Worm (Caenorhabditis elegans): ENCODE data around the gene grl-12.

DNA sequence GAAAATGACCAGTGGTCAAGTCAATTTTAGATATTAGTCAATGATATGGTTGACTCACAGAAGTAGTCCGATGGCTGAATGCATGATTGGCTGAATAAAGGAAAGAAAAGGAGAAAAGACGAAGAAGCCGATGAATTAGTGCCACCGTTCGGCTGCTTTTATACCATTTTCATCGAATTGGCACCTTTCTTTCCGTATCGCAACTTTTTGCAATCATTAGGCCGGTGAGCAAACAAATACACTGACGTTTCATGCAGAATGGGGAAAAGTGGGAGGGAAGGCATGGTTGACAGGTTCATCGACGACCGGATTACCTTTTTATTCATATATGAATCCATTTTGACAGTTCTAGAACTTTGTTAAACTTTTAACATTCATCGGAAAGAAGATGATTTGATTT lies 15.6 kb downstream of the grl-12 start, which contains the start of gene idpc-2:
- TF ChIP-seq ztf-11 (tag; optimal IDR thresholded peaks at IDR 0.05): no peak
- TF ChIP-seq nhr-237 (tag; optimal IDR thresholded peaks at IDR 0.05): no peak
- TF ChIP-seq ZK546.5 (tag; optimal IDR thresholded peaks at IDR 0.05): no peak
- no peak for TF ChIP-seq ceh-82 (tag; optimal IDR thresholded peaks at IDR 0.05)
- TF ChIP-seq lsy-2 (tag; optimal IDR thresholded peaks at IDR 0.05): no peak
- TF ChIP-seq blmp-1 (tag; optimal IDR thresholded peaks at IDR 0.05; ENCODE audit: insufficient read depth): no peak
- TF ChIP-seq nhr-129 (tag; optimal IDR thresholded peaks at IDR 0.05): no peak
- TF ChIP-seq elt-1 (tag; optimal IDR thresholded peaks at IDR 0.05): no peak
- no peak for TF ChIP-seq lin-13 (GFP tag; optimal IDR thresholded peaks at IDR 0.05)
- TF ChIP-seq dmd-4 (tag; optimal IDR thresholded peaks at IDR 0.05): no peak
- TF ChIP-seq sem-4 (tag; optimal IDR thresholded peaks at IDR 0.05): no peak
- TF ChIP-seq nhr-25 (tag; optimal IDR thresholded peaks at IDR 0.05): no peak
- no peak for TF ChIP-seq snpc-4 (tag; optimal IDR thresholded peaks at IDR 0.05)

All from whole organism, L2 larva.